Worm (Caenorhabditis elegans) whole organism, L2 larva: ENCODE data around the gene idpb-1.

ENCODE experiments used
- ZK546.5 ChIP-seq: sonication (generic microtip); optimal IDR thresholded peaks from 2 replicates; lab custom pipeline; 2017; ENCODE audit warnings: missing biosample characterization, missing genetic modification characterization
- ama-1 ChIP-seq: fragments of 150-350 bp; optimal IDR thresholded peaks from 2 replicates; lab custom pipeline; 2018; ENCODE audit warnings: inconsistent platforms
- elt-3 ChIP-seq: sonication (generic microtip); optimal IDR thresholded peaks from 2 replicates; lab custom pipeline; 2017; ENCODE audit warnings: missing biosample characterization, missing genetic modification characterization
- lsy-2 ChIP-seq, 2 experiments: fragments of 150-350 bp in 1 of 2; sonication (generic microtip) in 1 of 2; optimal IDR thresholded peaks; 2 replicates each; lab custom pipeline; 2014 to 2017; ENCODE audit warnings: missing biosample characterization in 2 of 2, missing genetic modification characterization in 2 of 2
- mdl-1 ChIP-seq, 2 experiments: fragments of 150-350 bp in 1 of 2; sonication (generic microtip) in 1 of 2; optimal IDR thresholded peaks; 2 replicates each; lab custom pipeline; 2017; ENCODE audit warnings: missing biosample characterization in 2 of 2, missing genetic modification characterization in 2 of 2
- nhr-11 ChIP-seq: fragments of 150-350 bp; optimal IDR thresholded peaks from 2 replicates; lab custom pipeline; 2014; ENCODE audit warnings: missing biosample characterization, missing genetic modification characterization
- nhr-23 ChIP-seq: fragments of 150-350 bp; optimal IDR thresholded peaks from 2 replicates; lab custom pipeline; 2014; ENCODE audit warnings: missing biosample characterization, missing genetic modification reagents, missing genetic modification characterization

DNA sequence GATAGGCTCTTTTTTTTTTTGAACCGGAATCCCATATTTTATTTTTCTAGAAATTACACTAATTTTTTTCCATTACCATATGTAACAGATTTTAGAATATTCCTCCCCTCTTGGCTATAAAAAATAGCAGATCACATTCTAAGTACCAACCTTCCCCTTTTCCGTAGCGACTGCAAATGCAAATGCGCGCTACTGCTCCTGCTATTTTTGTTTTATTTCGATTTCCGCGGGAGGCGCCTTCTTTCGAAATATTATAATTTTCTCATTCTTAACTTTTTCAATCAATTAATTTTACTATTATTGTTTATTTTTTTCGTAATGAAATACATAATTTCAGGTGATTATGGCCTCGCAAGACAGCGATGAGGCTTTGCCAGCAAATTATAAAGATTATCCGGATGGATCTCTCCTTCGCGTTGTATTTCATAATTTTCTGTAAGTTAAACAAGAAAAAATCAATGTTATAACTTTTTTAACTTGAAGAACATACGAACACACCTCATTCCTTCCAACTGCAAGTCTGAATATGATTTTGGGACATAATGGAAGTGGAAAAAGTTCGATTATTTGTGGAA, 39.9 kb upstream of the idpb-1 start, which contains the start of gene smc-5:
- TF ChIP-seq ama-1 (lab: Kevin White, UChicago) (no peak), nhr-23 (tag; lab: Kevin White, UChicago) (no peak), ZK546.5 (tag; lab: Kevin White, UChicago) (no peak), lsy-2 (tag; optimal IDR thresholded peaks at IDR 0.05; lab: Kevin White, UChicago) (peak; percentile 50 to 88), mdl-1 (tag; optimal IDR thresholded peaks at IDR 0.05; lab: Kevin White, UChicago) (no peak), elt-3 (no peak), nhr-11 (tag; lab: Kevin White, UChicago) (no peak)
